Worm (Caenorhabditis elegans): ENCODE measurements around the gene Y53G8AL.1.
A peak's percentile ranks its signal among the peaks of the same experiment; 100 is the strongest.

Y53G8AL.1 gene

DNA sequence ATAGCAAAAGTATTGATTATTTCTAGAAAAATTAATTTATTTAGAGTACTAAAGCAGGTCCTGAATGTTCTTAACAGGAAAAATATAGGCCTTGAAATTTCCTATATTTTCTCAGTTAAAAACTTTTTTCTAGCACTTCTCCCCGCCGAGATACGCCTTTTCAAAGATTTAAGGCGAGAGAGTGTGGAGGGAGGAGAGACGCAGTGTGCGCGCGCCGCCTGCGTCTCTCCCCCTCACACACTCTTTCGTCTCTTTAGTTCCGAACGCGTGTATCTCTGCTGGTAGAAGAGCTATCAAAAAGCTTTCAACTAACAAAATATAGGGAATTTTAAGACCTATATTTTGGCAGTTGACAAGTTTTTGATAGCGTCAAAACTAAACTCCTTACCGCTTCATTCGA, 35.0 kb upstream of the Y53G8AL.1 start:
- no peak for TF ChIP-seq nhr-6 (tag; optimal IDR thresholded peaks at IDR 0.05)
- no peak for TF ChIP-seq egl-27 (tag; optimal IDR thresholded peaks at IDR 0.05)
- TF ChIP-seq ama-1 (optimal IDR thresholded peaks at IDR 0.05) = no peak
- no peak for TF ChIP-seq fos-1 (tag; optimal IDR thresholded peaks at IDR 0.05)
- no peak for TF ChIP-seq Y55F3AM.14 (GFP tag; optimal IDR thresholded peaks at IDR 0.05)
- no peak for TF ChIP-seq unc-62 (GFP tag; optimal IDR thresholded peaks at IDR 0.05)
- TF ChIP-seq sma-3 (GFP tag; optimal IDR thresholded peaks at IDR 0.05) = no peak

DNA sequence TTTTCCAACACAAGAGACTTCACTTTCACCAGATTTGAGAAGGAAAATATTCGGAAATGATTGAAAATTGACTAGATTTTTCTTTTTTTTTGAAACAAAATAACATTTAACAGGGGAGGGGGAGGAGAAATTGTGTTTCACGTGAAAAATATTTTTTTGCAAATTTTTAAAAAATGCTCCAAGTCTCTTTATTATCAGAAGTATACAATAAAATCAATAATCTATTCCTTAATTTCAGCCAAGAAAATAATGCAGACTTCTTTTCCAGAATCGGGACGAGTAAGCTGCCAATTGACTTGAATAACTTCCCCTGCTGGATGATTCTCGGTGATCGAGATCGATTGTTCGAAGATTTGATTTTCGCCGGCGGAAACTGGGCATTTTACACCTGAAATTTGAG, 34.6 kb upstream of the Y53G8AL.1 start, which contains the start of gene R148.7:
Gene R148.7 (minus strand): TSS at position 101 of the 400 bp plus-strand sequence.
- TF ChIP-seq lin-13 (GFP tag; optimal IDR thresholded peaks at IDR 0.05) = no peak
- TF ChIP-seq unc-62 (GFP tag; optimal IDR thresholded peaks at IDR 0.05) = no peak
- TF ChIP-seq ceh-82 (tag; optimal IDR thresholded peaks at IDR 0.05) = no peak
- TF ChIP-seq nhr-129 (tag; optimal IDR thresholded peaks at IDR 0.05) = no peak
- no peak for TF ChIP-seq mab-5 (tag; optimal IDR thresholded peaks at IDR 0.05)
- TF ChIP-seq ztf-1 (GFP tag; conservative IDR thresholded peaks at IDR 0.05) = no peak
- no peak for TF ChIP-seq ZK546.5 (tag; optimal IDR thresholded peaks at IDR 0.05)
- TF ChIP-seq R02D3.7 (tag; optimal IDR thresholded peaks at IDR 0.05) = no peak
- TF ChIP-seq aly-2 (tag; optimal IDR thresholded peaks at IDR 0.05) = no peak
- no peak for TF ChIP-seq nhr-25 (tag; optimal IDR thresholded peaks at IDR 0.05)
- no peak for TF ChIP-seq zag-1 (tag; optimal IDR thresholded peaks at IDR 0.05)
- TF ChIP-seq lin-11 (tag; optimal IDR thresholded peaks at IDR 0.05) = no peak
- no peak for TF ChIP-seq elt-3 (tag; optimal IDR thresholded peaks at IDR 0.05)
- no peak for TF ChIP-seq elt-1 (tag; optimal IDR thresholded peaks at IDR 0.05)

- TF ChIP-seq C34F6.9 (tag; optimal IDR thresholded peaks at IDR 0.05) = no peak
- TF ChIP-seq nhr-77 (tag; optimal IDR thresholded peaks at IDR 0.05) = no peak
- no peak for TF ChIP-seq blmp-1 (tag; optimal IDR thresholded peaks at IDR 0.05; ENCODE audit: insufficient read depth)
- no peak for TF ChIP-seq ztf-1 (GFP tag; conservative IDR thresholded peaks at IDR 0.05)
- no peak for TF ChIP-seq nhr-10 (tag; optimal IDR thresholded peaks at IDR 0.05)
- TF ChIP-seq snpc-4 (tag; optimal IDR thresholded peaks at IDR 0.05) = no peak
Measured at ce11 chrIII:3199416-3199815, 33.5 kb upstream of the Y53G8AL.1 start, which contains the start of gene heh-1. TSS of gene heh-1 (minus strand) at chrIII:3199516.

ce11 chrIII:3200563-3200962, 32.3 kb upstream of the Y53G8AL.1 start:
- TF ChIP-seq mab-5 (tag; optimal IDR thresholded peaks at IDR 0.05) (peak; percentile 18), nhr-129 (tag; optimal IDR thresholded peaks at IDR 0.05) (peak; percentile 43), F13H6.1 (tag; optimal IDR thresholded peaks at IDR 0.05) (peak; percentile 13), unc-55 (GFP tag; optimal IDR thresholded peaks at IDR 0.05) (no peak), peb-1 (tag; optimal IDR thresholded peaks at IDR 0.05) (no peak), lsy-2 (tag; optimal IDR thresholded peaks at IDR 0.05) (peak in 1 of 2 experiments; percentile 16)

ce11 chrIII:3203589-3203988, 29.3 kb upstream of the Y53G8AL.1 start:
- TF ChIP-seq lin-11 (tag; optimal IDR thresholded peaks at IDR 0.05) = no peak
- TF ChIP-seq ztf-4 (tag; optimal IDR thresholded peaks at IDR 0.05) = no peak
- TF ChIP-seq nhr-10 (tag; optimal IDR thresholded peaks at IDR 0.05) = no peak
- no peak for TF ChIP-seq R02D3.7 (tag; optimal IDR thresholded peaks at IDR 0.05)
- no peak for TF ChIP-seq F13H6.1 (tag; optimal IDR thresholded peaks at IDR 0.05)
- no peak for TF ChIP-seq ZK546.5 (tag; optimal IDR thresholded peaks at IDR 0.05)
- TF ChIP-seq mdl-1 (tag; optimal IDR thresholded peaks at IDR 0.05) = no peak
- no peak for TF ChIP-seq nhr-6 (tag; optimal IDR thresholded peaks at IDR 0.05)
- TF ChIP-seq unc-39 (tag; optimal IDR thresholded peaks at IDR 0.05) = no peak
- no peak for TF ChIP-seq zag-1 (tag; optimal IDR thresholded peaks at IDR 0.05)
- TF ChIP-seq skn-1 (tag; optimal IDR thresholded peaks at IDR 0.05) = no peak
- no peak for TF ChIP-seq C34F6.9 (tag; optimal IDR thresholded peaks at IDR 0.05)
- no peak for TF ChIP-seq nhr-25 (tag; optimal IDR thresholded peaks at IDR 0.05)
- TF ChIP-seq ztf-1 (GFP tag; conservative IDR thresholded peaks at IDR 0.05) = no peak
- no peak for TF ChIP-seq crh-2 (tag; optimal IDR thresholded peaks at IDR 0.05)
- TF ChIP-seq mab-5 (tag; optimal IDR thresholded peaks at IDR 0.05) = no peak
- TF ChIP-seq sem-4 (tag; optimal IDR thresholded peaks at IDR 0.05) = no peak
- no peak for TF ChIP-seq fos-1 (tag; optimal IDR thresholded peaks at IDR 0.05)

Measured in whole organism, L2 larva.